Worm (Caenorhabditis elegans) whole organism, late embryonic: ENCODE results near the gene lact-3.

ENCODE experiments used
- C08G9.2 ChIP-seq: sonication (generic microtip); optimal IDR thresholded peaks from 2 replicates; lab custom pipeline; 2016; ENCODE audit warnings: mild to moderate bottlenecking, missing genetic modification characterization, moderate library complexity, missing compliant biosample characterization
- F13H6.1 ChIP-seq: sonication (generic microtip); optimal IDR thresholded peaks from 2 replicates; lab custom pipeline; 2016; ENCODE audit warnings: missing genetic modification characterization, missing compliant biosample characterization
- K09A11.1 ChIP-seq: sonication (generic microtip); optimal IDR thresholded peaks from 2 replicates; lab custom pipeline; 2017; ENCODE audit warnings: antibody characterized with exemption, mild to moderate bottlenecking, missing genetic modification characterization, missing compliant biosample characterization; ENCODE audit not compliant: insufficient read depth
- ahr-1 ChIP-seq: sonication (generic microtip); optimal IDR thresholded peaks from 2 replicates; lab custom pipeline; 2016; ENCODE audit warnings: missing genetic modification characterization, missing compliant biosample characterization
- ceh-14 ChIP-seq: sonication (generic microtip); optimal IDR thresholded peaks from 2 replicates; lab custom pipeline; 2016; ENCODE audit warnings: missing genotype, missing genetic modification characterization, missing compliant biosample characterization
- ceh-18 ChIP-seq: sonication (generic microtip); optimal IDR thresholded peaks from 2 replicates; lab custom pipeline; 2016; ENCODE audit warnings: missing genetic modification characterization, missing compliant biosample characterization
- ceh-19 ChIP-seq: fragments of 200-800 bp; sonication (Bioruptor generic); optimal IDR thresholded peaks from 2 replicates; lab custom pipeline; 2018; ENCODE audit warnings: mild to moderate bottlenecking, missing genetic modification characterization, missing compliant biosample characterization
- ceh-2 ChIP-seq: sonication (generic microtip); optimal IDR thresholded peaks from 2 replicates; lab custom pipeline; 2016; ENCODE audit warnings: missing genotype, missing genetic modification characterization, missing compliant biosample characterization
- ceh-22 ChIP-seq: sonication (generic microtip); optimal IDR thresholded peaks from 2 replicates; lab custom pipeline; 2017; ENCODE audit warnings: missing biosample characterization, missing genetic modification characterization
- ceh-24 ChIP-seq: sonication (generic microtip); optimal IDR thresholded peaks from 2 replicates; lab custom pipeline; 2016; ENCODE audit warnings: mild to moderate bottlenecking, missing genetic modification characterization, missing compliant biosample characterization
- ceh-30 ChIP-seq: fragments of 150-350 bp; optimal IDR thresholded peaks from 2 replicates; lab custom pipeline; 2014; ENCODE audit warnings: missing biosample characterization, missing genetic modification characterization
- ceh-31 ChIP-seq: sonication (generic microtip); optimal IDR thresholded peaks from 2 replicates; lab custom pipeline; 2016; ENCODE audit warnings: missing genetic modification characterization, missing compliant biosample characterization
- ceh-48 ChIP-seq: sonication (generic microtip); optimal IDR thresholded peaks from 2 replicates; lab custom pipeline; 2016; ENCODE audit warnings: missing genetic modification characterization, inconsistent platforms, missing compliant biosample characterization
- ceh-9 ChIP-seq: sonication (generic microtip); optimal IDR thresholded peaks from 2 replicates; lab custom pipeline; 2016; ENCODE audit warnings: mild to moderate bottlenecking, missing genetic modification characterization, inconsistent platforms, missing compliant biosample characterization
- che-1 ChIP-seq: sonication (generic microtip); optimal IDR thresholded peaks from 2 replicates; lab custom pipeline; 2016; ENCODE audit warnings: mild to moderate bottlenecking, missing genetic modification characterization, missing compliant biosample characterization
- dve-1 ChIP-seq: sonication (generic microtip); optimal IDR thresholded peaks from 2 replicates; lab custom pipeline; 2017; ENCODE audit warnings: antibody characterized with exemption, mild to moderate bottlenecking, missing genetic modification characterization, missing compliant biosample characterization
- elt-2 ChIP-seq: sonication (generic microtip); optimal IDR thresholded peaks from 2 replicates; lab custom pipeline; 2016; ENCODE audit warnings: missing genetic modification reagents, missing genetic modification characterization, missing compliant biosample characterization
- fax-1 ChIP-seq: sonication (generic microtip); optimal IDR thresholded peaks from 2 replicates; lab custom pipeline; 2016; ENCODE audit warnings: missing genotype, missing genetic modification characterization, missing compliant biosample characterization
- fkh-10 ChIP-seq: fragments of 150-350 bp; optimal IDR thresholded peaks from 2 replicates; lab custom pipeline; 2014; ENCODE audit warnings: missing biosample characterization, missing genetic modification reagents, missing genetic modification characterization
- hlh-15 ChIP-seq: sonication (generic microtip); optimal IDR thresholded peaks from 2 replicates; lab custom pipeline; 2016; ENCODE audit warnings: missing genetic modification characterization, missing compliant biosample characterization
- hlh-30 ChIP-seq: sonication (generic microtip); optimal IDR thresholded peaks from 2 replicates; lab custom pipeline; 2017; ENCODE audit warnings: antibody characterized with exemption, missing genetic modification characterization, missing compliant biosample characterization; ENCODE audit not compliant: insufficient read depth
- hlh-8 ChIP-seq: sonication (generic microtip); optimal IDR thresholded peaks from 2 replicates; lab custom pipeline; 2016; ENCODE audit warnings: missing genotype, missing genetic modification characterization, missing compliant biosample characterization
- lim-6 ChIP-seq: sonication (generic microtip); optimal IDR thresholded peaks from 2 replicates; lab custom pipeline; 2016; ENCODE audit warnings: missing genetic modification characterization, missing compliant biosample characterization
- nfya-1 ChIP-seq: sonication (generic microtip); optimal IDR thresholded peaks from 2 replicates; lab custom pipeline; 2017; ENCODE audit warnings: missing genetic modification characterization, mild to moderate bottlenecking, missing compliant biosample characterization, antibody characterized with exemption, moderate library complexity
- npax-4 ChIP-seq: sonication (generic microtip); optimal IDR thresholded peaks from 2 replicates; lab custom pipeline; 2016; ENCODE audit warnings: missing genetic modification characterization, missing compliant biosample characterization
- odd-2 ChIP-seq: sonication (generic microtip); optimal IDR thresholded peaks from 2 replicates; lab custom pipeline; 2017; ENCODE audit warnings: antibody characterized with exemption, mild to moderate bottlenecking, missing genetic modification characterization, missing compliant biosample characterization
- pax-1 ChIP-seq: fragments of 150-350 bp; optimal IDR thresholded peaks from 2 replicates; lab custom pipeline; 2014; ENCODE audit warnings: missing biosample characterization, missing genetic modification characterization
- pha-2 ChIP-seq: sonication (generic microtip); optimal IDR thresholded peaks from 2 replicates; lab custom pipeline; 2017; ENCODE audit warnings: mild to moderate bottlenecking, missing genetic modification characterization, missing compliant biosample characterization
- pha-4 ChIP-seq: fragments of 150-350 bp; optimal IDR thresholded peaks from 2 replicates; lab custom pipeline; 2018; ENCODE audit warnings: missing biosample characterization, missing genetic modification reagents, missing genetic modification characterization
- pqm-1 ChIP-seq: sonication (generic microtip); optimal IDR thresholded peaks from 2 replicates; lab custom pipeline; 2016; ENCODE audit warnings: missing genetic modification characterization, missing compliant biosample characterization
- pros-1 ChIP-seq: fragments of 150-350 bp; optimal IDR thresholded peaks from 2 replicates; lab custom pipeline; 2014; ENCODE audit warnings: missing biosample characterization, missing genetic modification reagents, missing genetic modification characterization
- syd-9 ChIP-seq: sonication (generic microtip); optimal IDR thresholded peaks from 2 replicates; lab custom pipeline; 2016; ENCODE audit warnings: mild to moderate bottlenecking, missing genetic modification characterization, moderate library complexity, missing compliant biosample characterization
- tbx-2 ChIP-seq: sonication (generic microtip); optimal IDR thresholded peaks from 2 replicates; lab custom pipeline; 2016; ENCODE audit warnings: missing genetic modification characterization, missing compliant biosample characterization
- tbx-7 ChIP-seq: sonication (generic microtip); optimal IDR thresholded peaks from 2 replicates; lab custom pipeline; 2016; ENCODE audit warnings: missing genotype, missing genetic modification characterization, missing compliant biosample characterization
- unc-42 ChIP-seq: sonication (generic microtip); optimal IDR thresholded peaks from 2 replicates; lab custom pipeline; 2016; ENCODE audit warnings: missing genotype, missing genetic modification characterization, missing compliant biosample characterization
- ztf-16 ChIP-seq: sonication (generic microtip); optimal IDR thresholded peaks from 2 replicates; lab custom pipeline; 2017; ENCODE audit warnings: missing genetic modification characterization, missing compliant biosample characterization

The lact-3 gene

DNA sequence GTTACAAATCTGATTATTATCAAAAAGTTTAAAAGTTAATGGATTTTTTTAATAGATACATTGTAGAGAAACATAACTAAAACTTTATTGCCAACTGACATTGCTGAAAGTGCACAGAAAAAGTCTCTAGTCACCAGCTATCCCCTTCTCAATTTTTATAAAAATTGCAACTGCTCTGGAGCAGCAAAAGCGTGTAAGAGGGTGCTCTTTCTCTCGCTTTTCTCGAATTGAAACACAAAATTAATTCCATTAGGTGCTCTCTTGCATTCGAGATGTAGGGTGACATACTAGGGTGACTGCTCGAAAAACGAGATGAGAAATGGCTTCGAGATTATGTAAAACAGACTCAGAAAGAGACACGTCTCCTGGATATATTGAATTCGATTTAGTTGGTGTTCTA lies 23.1 kb upstream of the lact-3 start:
- TF ChIP-seq syd-9 (tag; lab: Kevin White, UChicago) (no peak), lim-6 (tag; lab: Kevin White, UChicago) (no peak), unc-42 (tag; lab: Kevin White, UChicago) (no peak), F13H6.1 (tag; lab: Kevin White, UChicago) (no peak), K09A11.1 (no peak), tbx-7 (tag; lab: Kevin White, UChicago) (no peak), ceh-18 (tag; lab: Kevin White, UChicago) (no peak), ceh-2 (tag; lab: Kevin White, UChicago) (no peak), fax-1 (no peak), ztf-16 (tag; lab: Kevin White, UChicago) (no peak), ahr-1 (tag; lab: Kevin White, UChicago) (no peak), pha-2 (tag; lab: Kevin White, UChicago) (no peak), fkh-10 (GFP tag; lab: Kevin White, UChicago) (no peak), dve-1 (tag; lab: Kevin White, UChicago) (no peak), pros-1 (tag; lab: Kevin White, UChicago) (no peak), nfya-1 (tag; lab: Kevin White, UChicago) (no peak), npax-4 (tag; lab: Kevin White, UChicago) (no peak), ceh-48 (tag; lab: Kevin White, UChicago) (no peak), hlh-30 (tag; lab: Kevin White, UChicago) (no peak)

DNA sequence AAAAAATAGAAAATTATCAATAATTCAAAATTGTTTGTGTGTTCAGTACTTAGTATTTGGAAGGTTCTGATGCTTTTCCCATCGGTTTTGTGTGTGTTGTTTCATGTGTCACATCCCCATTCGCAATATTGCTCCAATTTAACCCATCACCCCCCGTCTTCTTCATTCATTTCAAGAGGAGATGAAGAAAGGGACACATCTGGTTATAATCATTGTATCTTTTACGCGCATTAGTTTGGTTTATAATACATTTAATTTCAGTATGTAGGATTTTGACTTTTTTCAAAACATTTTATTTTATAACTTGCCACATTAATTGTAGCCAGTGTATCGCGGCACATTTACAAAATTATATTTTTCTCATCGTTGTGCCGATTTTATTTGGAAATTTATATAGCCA lies 22.6 kb upstream of the lact-3 start:
- TF ChIP-seq pqm-1 (tag; lab: Kevin White, UChicago) (no peak), ceh-9 (tag; lab: Kevin White, UChicago) (no peak), che-1 (tag; lab: Kevin White, UChicago) (no peak), ceh-48 (tag; lab: Kevin White, UChicago) (no peak), elt-2 (no peak)

DNA sequence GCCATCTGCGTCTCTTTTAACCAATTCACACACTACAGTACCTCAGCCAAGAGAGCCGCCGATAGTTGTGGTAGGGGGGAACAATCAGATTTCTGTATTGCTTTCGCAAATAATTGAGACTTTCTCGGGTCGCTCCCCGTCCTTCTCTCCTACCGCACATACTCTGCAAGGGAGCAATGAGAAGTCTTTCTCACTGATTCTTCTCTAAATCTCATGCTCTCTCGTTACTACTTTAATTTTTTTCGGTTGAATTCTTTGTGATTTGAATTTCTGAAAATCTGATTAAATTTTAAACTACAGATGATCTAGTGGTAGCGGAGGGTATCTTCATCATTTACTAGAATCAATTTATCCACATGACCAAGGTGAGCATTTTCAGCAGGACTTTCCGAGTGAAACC lies 17.8 kb upstream of the lact-3 start, which contains the start of gene ptb-1:
TSS of gene ptb-1 (plus strand) at position 301 of the 400 bp plus-strand sequence.
- TF ChIP-seq ceh-31 (tag; lab: Kevin White, UChicago) (no peak), ceh-30 (no peak), ceh-24 (tag; lab: Kevin White, UChicago) (no peak), hlh-15 (tag; lab: Kevin White, UChicago) (no peak), tbx-2 (no peak)

DNA sequence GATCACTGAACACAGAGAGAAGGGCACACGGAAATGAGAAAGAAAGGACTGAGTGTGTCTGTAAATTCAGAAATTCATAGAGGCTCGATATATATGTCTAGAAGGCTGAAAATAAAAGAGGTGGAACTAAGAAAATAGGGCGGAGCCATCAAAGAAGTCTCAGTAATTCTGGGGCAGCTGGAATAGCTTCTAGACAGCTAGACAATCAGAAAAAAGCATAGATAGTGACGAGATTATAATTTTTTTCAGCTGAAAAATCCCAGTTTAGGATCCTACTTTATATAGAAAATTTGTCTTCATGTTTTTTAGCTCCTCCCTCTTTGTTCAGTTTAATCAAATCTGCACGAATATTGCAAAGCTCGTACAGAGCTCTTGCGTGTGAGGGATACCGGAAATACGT lies 7.5 kb upstream of the lact-3 start, which contains the start of gene D2089.3:
TSS of gene D2089.3 (minus strand) at position 101 of the 400 bp plus-strand sequence.
- TF ChIP-seq fax-1 (no peak), ceh-19 (GFP tag; lab: Kevin White, UChicago) (no peak), pax-1 (tag; lab: Kevin White, UChicago) (no peak), fkh-10 (GFP tag; lab: Kevin White, UChicago) (no peak), F13H6.1 (tag; lab: Kevin White, UChicago) (no peak), ceh-9 (tag; lab: Kevin White, UChicago) (no peak), odd-2 (tag; lab: Kevin White, UChicago) (no peak), ahr-1 (tag; lab: Kevin White, UChicago) (no peak), C08G9.2 (tag; lab: Kevin White, UChicago) (no peak), unc-42 (tag; lab: Kevin White, UChicago) (no peak), hlh-8 (no peak), ceh-22 (tag; lab: Kevin White, UChicago) (no peak), che-1 (tag; lab: Kevin White, UChicago) (no peak)

DNA sequence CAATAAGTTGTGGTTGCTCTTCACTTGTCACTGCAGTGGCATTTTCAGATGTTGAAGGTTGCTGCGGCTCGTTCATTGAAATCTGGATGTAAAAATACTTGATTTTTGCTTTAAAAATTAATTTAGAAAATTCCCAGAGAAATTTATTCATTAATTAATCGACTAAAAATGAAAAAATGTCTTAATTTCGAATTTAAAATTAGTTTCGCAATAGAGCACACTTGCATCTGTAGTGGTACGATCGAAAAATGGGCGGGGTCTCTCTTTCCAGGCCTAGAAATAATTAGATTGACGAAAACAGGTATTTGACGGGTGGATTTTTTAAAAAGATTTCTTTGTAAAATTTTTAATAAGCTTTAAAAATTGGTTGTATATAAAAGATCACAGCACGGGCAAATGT lies 5.2 kb upstream of the lact-3 start, which contains the start of gene D2089.8:
TSS of gene D2089.8 (minus strand) at position 84 of the 400 bp plus-strand sequence.
- TF ChIP-seq unc-42 (tag; lab: Kevin White, UChicago) (peak; percentile 43), pros-1 (tag; lab: Kevin White, UChicago) (no peak), ceh-2 (tag; lab: Kevin White, UChicago) (no peak), ceh-48 (tag; lab: Kevin White, UChicago) (peak; percentile 4), ceh-14 (tag; lab: Kevin White, UChicago) (peak; percentile 34), pha-4 (tag; lab: Kevin White, UChicago) (no peak), tbx-7 (tag; lab: Kevin White, UChicago) (no peak)
